Fruit fly (Drosophila melanogaster): ENCODE data around the gene Msh6.

The Msh6 gene

DNA sequence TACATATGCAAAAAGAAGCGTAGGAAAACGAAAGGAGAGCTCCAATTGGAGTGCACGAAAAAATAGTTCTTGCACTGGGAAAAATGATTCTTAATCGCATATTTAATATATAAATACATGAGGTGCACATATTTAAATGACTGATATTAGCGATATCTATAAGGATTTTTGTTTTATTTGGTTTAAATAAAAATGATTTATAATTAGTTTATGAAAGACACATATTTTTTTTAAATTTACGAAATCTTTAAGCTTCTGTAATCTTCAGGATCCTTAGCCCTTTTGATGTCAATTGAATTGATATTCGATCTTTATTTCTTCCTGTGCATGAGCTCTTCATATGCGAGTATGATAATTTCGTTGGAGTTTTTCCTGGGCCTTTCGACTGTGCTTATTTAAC, 29.4 kb upstream of the Msh6 start:
- TF ChIP-seq CG8478 (optimal IDR thresholded peaks at IDR 0.05) (no peak), CTCF (optimal IDR thresholded peaks at IDR 0.05) (no peak)

DNA sequence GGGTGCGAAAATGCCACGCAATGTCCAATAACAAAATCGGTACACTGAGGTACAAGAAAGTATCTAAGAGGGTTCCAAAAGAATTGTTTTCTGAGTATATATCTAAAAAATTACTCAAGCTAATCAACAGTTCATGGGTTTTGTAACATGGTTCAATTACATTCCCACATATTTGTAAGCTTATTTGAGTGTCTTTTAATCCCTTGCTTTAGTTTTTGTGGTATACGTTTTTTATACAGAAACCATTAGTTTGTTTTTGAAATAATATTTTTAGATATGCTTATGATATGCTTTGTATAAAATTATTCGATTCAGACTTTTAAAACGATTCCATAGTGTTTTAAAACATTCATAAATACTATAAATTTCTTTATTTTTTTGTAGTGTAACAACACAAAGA, 22.5 kb upstream of the Msh6 start:
- TF ChIP-seq CTCF (optimal IDR thresholded peaks at IDR 0.05): no peak

DNA sequence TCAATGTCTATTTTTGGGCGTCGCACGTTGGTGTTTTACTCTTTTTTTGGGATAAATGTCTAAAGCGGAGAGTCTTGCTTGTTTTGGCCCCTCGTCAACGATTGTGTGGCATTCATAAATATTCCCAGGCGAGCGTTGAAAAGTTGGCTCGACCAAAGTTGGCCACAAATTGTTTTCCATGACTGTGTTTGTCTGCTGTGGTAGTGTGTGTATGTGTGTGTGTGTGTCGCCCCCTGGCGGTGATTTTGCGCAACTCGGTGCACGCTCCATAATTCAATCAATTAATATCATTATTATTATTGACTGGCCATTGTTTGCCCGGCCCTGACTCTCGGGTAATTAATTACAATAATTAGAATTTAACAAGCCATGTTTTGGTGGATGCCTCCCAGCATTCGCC, 20.3 kb upstream of the Msh6 start:
- TF ChIP-seq CG8478 (optimal IDR thresholded peaks at IDR 0.05) (no peak), CTCF (optimal IDR thresholded peaks at IDR 0.05) (peak; percentile 85 to 86)

- TF ChIP-seq CG8478 (optimal IDR thresholded peaks at IDR 0.05) (no peak), CTCF (optimal IDR thresholded peaks at IDR 0.05) (no peak)
These were observed 18.4 kb upstream of the Msh6 start for dm6 chr3L:15176641-15177215.

DNA sequence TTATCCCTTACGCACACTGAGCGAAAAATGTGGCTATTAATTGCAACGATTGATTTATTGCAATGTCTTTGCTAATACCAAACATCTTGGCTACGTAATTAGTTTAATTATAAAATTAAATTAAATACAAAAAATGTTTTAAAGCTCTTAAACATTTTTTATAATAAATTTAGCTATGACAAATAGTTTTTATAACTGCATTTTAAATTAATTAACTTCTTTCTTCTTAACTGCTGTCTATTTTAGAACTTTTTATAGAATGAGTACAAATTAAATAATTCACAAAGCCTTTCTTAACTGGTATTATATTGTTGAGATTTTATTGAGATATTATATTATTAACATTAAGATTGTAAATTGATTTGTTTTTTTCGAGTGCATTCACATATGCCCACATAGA, 16.5 kb upstream of the Msh6 start:
- no peak for TF ChIP-seq CG8478 (optimal IDR thresholded peaks at IDR 0.05)
- no peak for TF ChIP-seq CTCF (optimal IDR thresholded peaks at IDR 0.05)

DNA sequence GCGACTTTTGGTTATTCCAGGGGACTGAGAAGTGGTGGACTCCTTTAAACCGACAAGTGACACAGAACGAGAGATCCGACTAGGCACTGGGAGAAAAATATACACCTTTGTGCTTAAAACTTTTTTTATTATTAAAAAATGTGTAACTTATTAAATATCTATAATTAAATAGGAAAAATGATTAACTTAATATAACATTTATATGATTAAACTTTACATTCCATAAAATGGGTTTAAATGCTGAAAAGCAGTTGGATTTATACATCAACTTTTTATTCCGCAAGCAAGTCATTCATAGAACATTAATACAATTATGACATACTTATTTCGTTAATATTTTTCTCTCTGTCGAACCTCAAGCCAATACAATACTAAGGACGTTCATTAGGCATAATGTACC, 15.7 kb upstream of the Msh6 start:
- TF ChIP-seq CG8478 (optimal IDR thresholded peaks at IDR 0.05) (no peak), CTCF (optimal IDR thresholded peaks at IDR 0.05) (no peak)

dm6 chr3L:15172404-15173055, 14.2 kb upstream of the Msh6 start:
- TF ChIP-seq CTCF (optimal IDR thresholded peaks at IDR 0.05) (no peak), CG8478 (optimal IDR thresholded peaks at IDR 0.05) (no peak)

dm6 chr3L:15171769-15172403, 13.5 kb upstream of the Msh6 start:
- TF ChIP-seq CTCF (optimal IDR thresholded peaks at IDR 0.05) (no peak), CG8478 (optimal IDR thresholded peaks at IDR 0.05) (no peak)

DNA sequence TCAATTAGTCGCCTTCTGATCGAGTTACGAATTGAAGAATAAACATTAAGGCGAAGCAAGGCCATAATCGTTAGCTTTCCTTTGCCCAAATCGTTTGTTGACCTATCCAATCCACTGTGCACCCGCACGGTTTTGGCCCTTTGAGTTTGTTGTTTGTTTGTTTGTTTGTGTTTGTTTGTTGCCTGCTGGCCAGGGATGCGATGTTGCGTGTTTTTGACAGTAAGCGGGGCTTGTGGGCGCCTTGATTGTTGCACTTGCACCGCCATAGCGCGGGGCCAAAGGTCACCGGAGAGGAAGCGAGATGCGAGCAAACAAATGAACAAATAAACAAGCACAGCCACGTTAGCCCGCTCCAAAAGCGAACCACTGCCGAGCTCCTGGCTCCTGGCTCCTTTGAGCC, 11.4 kb upstream of the Msh6 start:
- TF ChIP-seq CTCF (optimal IDR thresholded peaks at IDR 0.05) (no peak), CG8478 (optimal IDR thresholded peaks at IDR 0.05) (no peak)

dm6 chr3L:15169010-15169409, 10.6 kb upstream of the Msh6 start:
- TF ChIP-seq CTCF (optimal IDR thresholded peaks at IDR 0.05): no peak
- TF ChIP-seq CG8478 (optimal IDR thresholded peaks at IDR 0.05): no peak

- peak; percentile 67 to 71 for TF ChIP-seq CTCF (optimal IDR thresholded peaks at IDR 0.05)
- no peak for TF ChIP-seq CG8478 (optimal IDR thresholded peaks at IDR 0.05)
These were observed 5.1 kb upstream of the Msh6 start, which contains the start of gene CG7011 for dm6 chr3L:15163414-15163813. Gene CG7011 (minus strand): TSS chr3L:15163628.

DNA sequence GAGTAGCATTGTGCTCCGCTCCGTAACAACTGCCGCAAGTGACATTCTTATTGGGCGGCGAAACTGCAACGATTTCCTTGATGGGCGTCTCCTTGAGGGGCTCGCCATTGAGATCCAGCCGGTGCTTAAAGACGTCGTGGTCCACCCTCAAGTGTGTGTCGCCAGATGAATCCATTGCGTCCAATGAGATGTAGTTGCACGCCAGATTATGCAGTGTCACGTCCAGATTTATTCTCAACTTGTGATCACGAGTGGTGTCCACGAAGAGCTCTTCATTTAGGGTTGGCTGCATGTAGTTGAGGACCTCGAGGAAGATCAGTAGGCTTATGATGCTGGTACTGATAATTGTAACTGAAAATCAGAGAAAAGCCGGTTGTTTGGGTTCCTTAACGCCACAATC, 4.6 kb upstream of the Msh6 start:
- TF ChIP-seq CTCF (optimal IDR thresholded peaks at IDR 0.05) (no peak), CG8478 (optimal IDR thresholded peaks at IDR 0.05) (no peak)

dm6 chr3L:15162005-15162404, 3.6 kb upstream of the Msh6 start:
- TF ChIP-seq CTCF (optimal IDR thresholded peaks at IDR 0.05) (no peak), CG8478 (optimal IDR thresholded peaks at IDR 0.05) (no peak)

DNA sequence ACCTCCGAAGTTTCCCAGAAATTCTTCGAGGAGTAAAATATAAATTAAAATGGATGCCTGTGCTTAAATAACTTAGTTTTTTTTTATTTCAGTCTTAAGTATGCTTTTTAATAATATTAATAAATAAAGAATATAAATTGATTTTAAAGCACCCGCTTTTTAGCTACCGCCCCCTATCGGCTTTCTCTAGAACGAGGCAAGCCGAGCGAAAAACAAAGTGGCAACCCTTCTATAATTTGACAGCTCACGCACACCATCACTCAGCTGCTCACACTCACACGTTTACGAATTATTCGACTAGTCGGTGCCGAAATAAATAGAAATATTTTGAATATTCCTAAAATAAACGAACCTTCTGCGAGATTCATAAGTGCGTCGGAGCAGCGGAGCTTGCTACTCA, 3.2 kb upstream of the Msh6 start, which contains the start of gene CG6878:
TSS of gene CG6878 (plus strand) at position 269 of the 400 bp plus-strand sequence.
- TF ChIP-seq CTCF (optimal IDR thresholded peaks at IDR 0.05) (peak; percentile 75 to 91), CG8478 (optimal IDR thresholded peaks at IDR 0.05) (no peak)

- TF ChIP-seq CTCF (optimal IDR thresholded peaks at IDR 0.05): no peak
- no peak for TF ChIP-seq CG8478 (optimal IDR thresholded peaks at IDR 0.05)
These were observed 8.3 kb downstream of the Msh6 start for dm6 chr3L:15150028-15150427.

- no peak for TF ChIP-seq CTCF (optimal IDR thresholded peaks at IDR 0.05)
- no peak for TF ChIP-seq CG8478 (optimal IDR thresholded peaks at IDR 0.05)
These were observed 11.6 kb downstream of the Msh6 start, which contains the start of gene FucTA for dm6 chr3L:15146643-15147187. Gene FucTA (plus strand): TSS chr3L:15147137.

Data from S2 (cell line).